Worm (Caenorhabditis elegans) whole organism, early embryonic: Measurements from ENCODE around the gene fbxa-105.

Experiments
- F13C5.2 ChIP-seq: sonication (generic microtip); optimal IDR thresholded peaks from 2 replicates; lab custom pipeline; 2017; ENCODE audit warnings: mild to moderate bottlenecking, missing genetic modification characterization, inconsistent platforms, missing compliant biosample characterization
- aly-1 ChIP-seq: sonication (generic microtip); optimal IDR thresholded peaks from 2 replicates; lab custom pipeline; 2016; ENCODE audit warnings: missing genetic modification characterization, missing compliant biosample characterization
- ama-1 ChIP-seq: fragments of 150-350 bp; optimal IDR thresholded peaks from 2 replicates; lab custom pipeline; 2014
- ceh-13 ChIP-seq: fragments of 200-800 bp; sonication (Bioruptor generic); optimal IDR thresholded peaks from 2 replicates; lab custom pipeline; 2018; ENCODE audit warnings: mild to moderate bottlenecking, missing genetic modification characterization, missing compliant biosample characterization
- ceh-36 ChIP-seq: sonication (generic microtip); optimal IDR thresholded peaks from 2 replicates; lab custom pipeline; 2016; ENCODE audit warnings: missing genetic modification characterization, inconsistent platforms, missing compliant biosample characterization
- ets-7 ChIP-seq: sonication (generic microtip); optimal IDR thresholded peaks from 2 replicates; lab custom pipeline; 2016; ENCODE audit warnings: missing genotype, missing genetic modification characterization, missing compliant biosample characterization
- flt-1 ChIP-seq: fragments of 200-800 bp; sonication (Bioruptor generic); IDR thresholded peaks from 2 replicates; pipeline ENCODE4 v1.3.6; 2022; ENCODE audit warnings: missing genetic modification characterization, missing compliant biosample characterization
- hmg-4 ChIP-seq: fragments of 200-800 bp; sonication (Bioruptor generic); optimal IDR thresholded peaks from 2 replicates; lab custom pipeline; 2018; ENCODE audit warnings: mild to moderate bottlenecking, missing genetic modification characterization, missing compliant biosample characterization
- hnd-1 ChIP-seq: sonication (generic microtip); optimal IDR thresholded peaks from 2 replicates; lab custom pipeline; 2016; ENCODE audit warnings: missing genetic modification characterization, missing compliant biosample characterization
- pes-1 ChIP-seq: fragments of 200-800 bp; sonication (Bioruptor generic); IDR thresholded peaks from 2 replicates; pipeline ENCODE4 v1.3.6; 2022; ENCODE audit warnings: missing genetic modification reagents, missing genetic modification characterization, missing compliant biosample characterization
- sea-1 ChIP-seq: fragments of 200-800 bp; sonication (Bioruptor generic); conservative IDR thresholded peaks from 2 replicates; pipeline ENCODE4 v1.3.6; 2022; ENCODE audit warnings: missing genetic modification characterization, missing compliant biosample characterization
- tbx-11 ChIP-seq: fragments of 200-800 bp; sonication (Bioruptor generic); IDR thresholded peaks from 2 replicates; pipeline ENCODE4 v1.3.6; 2022; ENCODE audit warnings: missing genetic modification characterization, missing compliant biosample characterization
- tbx-37 ChIP-seq: fragments of 200-800 bp; sonication (Bioruptor generic); conservative IDR thresholded peaks from 2 replicates; pipeline ENCODE4 v1.3.6; 2022; ENCODE audit warnings: missing genetic modification reagents, missing genetic modification characterization, missing compliant biosample characterization
- tra-4 ChIP-seq: sonication (generic microtip); optimal IDR thresholded peaks from 2 replicates; lab custom pipeline; 2017; ENCODE audit warnings: missing genetic modification characterization, missing compliant biosample characterization

DNA sequence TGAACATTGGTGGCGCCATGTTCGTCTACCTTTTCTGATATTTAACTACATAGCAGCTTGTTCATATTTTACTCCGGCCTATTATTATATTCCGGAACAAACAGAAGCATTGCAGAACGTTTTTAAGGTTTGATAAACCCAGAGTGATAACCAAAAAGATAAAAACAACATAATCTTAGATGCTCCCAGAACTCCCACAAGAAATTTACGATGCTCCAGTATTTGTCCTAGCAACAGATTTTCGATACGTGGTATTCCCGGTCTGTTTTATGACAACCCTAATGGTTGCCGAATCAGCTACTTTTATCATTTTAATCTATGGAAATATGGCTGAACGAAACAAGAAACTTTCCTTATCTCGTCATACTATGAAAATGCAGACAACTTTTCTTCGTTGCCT lies 38.2 kb downstream of the fbxa-105 start:
- TF ChIP-seq hmg-4 (GFP tag; lab: Kevin White, UChicago) (no peak), flt-1 (no peak), pes-1 (GFP tag; lab: Robert Waterston, UW) (no peak), ama-1 (no peak), tra-4 (tag; lab: Kevin White, UChicago) (no peak), hnd-1 (no peak), F13C5.2 (tag; lab: Kevin White, UChicago) (no peak), sea-1 (GFP tag; lab: Robert Waterston, UW) (no peak), ceh-36 (no peak), aly-1 (tag; lab: Kevin White, UChicago) (no peak), ceh-13 (no peak), ets-7 (tag; lab: Kevin White, UChicago) (no peak), tbx-11 (GFP tag; lab: Robert Waterston, UW) (no peak), tbx-37 (GFP tag; lab: Robert Waterston, UW) (no peak)
